Fruit fly (Drosophila melanogaster): ENCODE data around the gene Fadd.

Gene Fadd

dm6 chr3R:22023041-22023626, 11.1 kb upstream of the Fadd start, which contains the start of the genes Mitofilin and mRpL35 (continued):
- TF ChIP-seq D19B (GFP tag; optimal IDR thresholded peaks at IDR 0.05) (no peak), ase (GFP tag; IDR thresholded peaks at IDR 0.05) (no peak), cad (GFP tag; optimal IDR thresholded peaks at IDR 0.05) (no peak), pfk (GFP tag; optimal IDR thresholded peaks at IDR 0.05) (no peak), CG32772 (GFP tag; IDR thresholded peaks at IDR 0.05) (no peak), CG10366 (GFP tag; IDR thresholded peaks at IDR 0.05) (no peak), lov (optimal IDR thresholded peaks at IDR 0.05) (no peak), lov (GFP tag; IDR thresholded peaks at IDR 0.05) (no peak), Side (GFP tag; optimal IDR thresholded peaks at IDR 0.05) (peak; percentile 32), twi (tag; optimal IDR thresholded peaks at IDR 0.05) (no peak), da (GFP tag; optimal IDR thresholded peaks at IDR 0.05) (no peak), bcd (GFP tag; optimal IDR thresholded peaks at IDR 0.05) (peak; percentile 69), Xbp1 (GFP tag; optimal IDR thresholded peaks at IDR 0.05) (peak; percentile 56), hkb (optimal IDR thresholded peaks at IDR 0.05) (no peak), hkb (GFP tag; IDR thresholded peaks at IDR 0.05) (no peak), CG1529 (GFP tag; optimal IDR thresholded peaks at IDR 0.05) (no peak), klu (GFP tag; IDR thresholded peaks at IDR 0.05) (peak; percentile 52), Sox102F (GFP tag; optimal IDR thresholded peaks at IDR 0.05) (no peak), CG4820 (GFP tag; optimal IDR thresholded peaks at IDR 0.05) (peak; percentile 6), kah (GFP tag; optimal IDR thresholded peaks at IDR 0.05) (no peak), Tbp (GFP tag; optimal IDR thresholded peaks at IDR 0.05) (no peak), CG10462 (GFP tag; optimal IDR thresholded peaks at IDR 0.05) (no peak), CG6765 (GFP tag; optimal IDR thresholded peaks at IDR 0.05) (no peak), CG14965 (GFP tag; optimal IDR thresholded peaks at IDR 0.05; ENCODE audit: borderline replicate concordance) (no peak), Gsc (GFP tag; IDR thresholded peaks at IDR 0.05) (no peak), cas (GFP tag; IDR thresholded peaks at IDR 0.05) (no peak), ewg (GFP tag; optimal IDR thresholded peaks at IDR 0.05) (peak; percentile 80), CG8359 (GFP tag; optimal IDR thresholded peaks at IDR 0.05; ENCODE audit: borderline replicate concordance) (no peak), CG11093 (GFP tag; IDR thresholded peaks at IDR 0.05) (no peak), CG11560 (tag; IDR thresholded peaks at IDR 0.05) (no peak), ash1 (GFP tag; optimal IDR thresholded peaks at IDR 0.05) (no peak), CG15073 (GFP tag; optimal IDR thresholded peaks at IDR 0.05) (no peak), PHDP (tag; optimal IDR thresholded peaks at IDR 0.05) (no peak), row (GFP tag; IDR thresholded peaks at IDR 0.05) (peak; percentile 83), Mrtf (GFP tag; IDR thresholded peaks at IDR 0.05) (no peak), fd102C (GFP tag; optimal IDR thresholded peaks at IDR 0.05) (no peak), Adf1 (GFP tag; IDR thresholded peaks at IDR 0.05) (no peak), wek (GFP tag; optimal IDR thresholded peaks at IDR 0.05) (no peak), CG7271 (tag; optimal IDR thresholded peaks at IDR 0.05) (no peak), crp (GFP tag; optimal IDR thresholded peaks at IDR 0.05) (peak; percentile 47 to 93), CG8290 (GFP tag; optimal IDR thresholded peaks at IDR 0.05) (peak; percentile 55), CG8290 (tag; optimal IDR thresholded peaks at IDR 0.05) (peak in 1 of 2 experiments; percentile 48), gsb (GFP tag; IDR thresholded peaks at IDR 0.05) (no peak), mam (GFP tag; optimal IDR thresholded peaks at IDR 0.05) (peak; percentile 58), CG3995 (GFP tag; optimal IDR thresholded peaks at IDR 0.05) (peak; percentile 19), Hr3 (GFP tag; optimal IDR thresholded peaks at IDR 0.05) (peak; percentile 9), CG1792 (GFP tag; optimal IDR thresholded peaks at IDR 0.05) (peak; percentile 39), HLHmδ (GFP tag; optimal IDR thresholded peaks at IDR 0.05) (no peak), CG12071 (GFP tag; optimal IDR thresholded peaks at IDR 0.05) (no peak), Asciz (GFP tag; optimal IDR thresholded peaks at IDR 0.05) (no peak), esg (GFP tag; conservative IDR thresholded peaks at IDR 0.05) (0 out of 2 replicates have a peak, but pooled peaks have one; percentile 21), Awh (GFP tag; IDR thresholded peaks at IDR 0.05) (no peak)

Measured in whole organism, embryonic.